Worm (Caenorhabditis elegans): ENCODE data around the gene F23B12.4.
A peak's percentile ranks its signal among the peaks of the same experiment; 100 is the strongest.

F23B12.4 gene

ce11 chrV:14421325-14421724, 19.6 kb upstream of the F23B12.4 start, which contains the start of gene dhs-22:
TSS of gene dhs-22 (minus strand) at chrV:14421440.
- no peak for TF ChIP-seq dox-1 (GFP tag; IDR thresholded peaks at IDR 0.05)
- TF ChIP-seq cebp-2 (GFP tag; IDR thresholded peaks at IDR 0.05): no peak
- TF ChIP-seq egl-18 (GFP tag; IDR thresholded peaks at IDR 0.05): no peak
- TF ChIP-seq rpc-1 (optimal IDR thresholded peaks at IDR 0.05): no peak
- no peak for TF ChIP-seq rpc-1 (tag; optimal IDR thresholded peaks at IDR 0.05)
- no peak for TF ChIP-seq hlh-12 (tag; optimal IDR thresholded peaks at IDR 0.05)
- TF ChIP-seq tbx-9 (tag; optimal IDR thresholded peaks at IDR 0.05; ENCODE audit: borderline replicate concordance): no peak
- TF ChIP-seq mes-4 (tag; optimal IDR thresholded peaks at IDR 0.05): no peak
- TF ChIP-seq ets-4 (GFP tag; optimal IDR thresholded peaks at IDR 0.05): no peak
- no peak for TF ChIP-seq hrde-1 (tag; optimal IDR thresholded peaks at IDR 0.05; ENCODE audit: borderline replicate concordance)
- no peak for TF ChIP-seq ceh-58 (GFP tag; IDR thresholded peaks at IDR 0.05)
- peak; percentile 57; the same call in 1 of the 2 replicates for TF ChIP-seq cebp-1 (GFP tag; IDR thresholded peaks at IDR 0.05)
- TF ChIP-seq cebp-1 (tag; optimal IDR thresholded peaks at IDR 0.05): peak; percentile 73
- TF ChIP-seq fkh-3 (tag; optimal IDR thresholded peaks at IDR 0.05): no peak
- TF ChIP-seq snpc-1.1 (tag; optimal IDR thresholded peaks at IDR 0.05; ENCODE audit: insufficient read depth): peak; percentile 4
- no peak for TF ChIP-seq K12H6.12 (tag; optimal IDR thresholded peaks at IDR 0.05)
- no peak for TF ChIP-seq F23B12.7 (tag; optimal IDR thresholded peaks at IDR 0.05; ENCODE audit: insufficient read depth)
- TF ChIP-seq F33H1.4 (GFP tag; IDR thresholded peaks at IDR 0.05): no peak
- no peak for TF ChIP-seq K11D2.4 (GFP tag; IDR thresholded peaks at IDR 0.05)
- 0 out of 2 replicates have a peak, but pooled peaks have one; percentile 17 for TF ChIP-seq hmg-1.2 (GFP tag; IDR thresholded peaks at IDR 0.05)
- no peak for TF ChIP-seq nhr-179 (tag; optimal IDR thresholded peaks at IDR 0.05)
- TF ChIP-seq ztf-6 (GFP tag; IDR thresholded peaks at IDR 0.05): no peak
- TF ChIP-seq xnd-1 (tag; optimal IDR thresholded peaks at IDR 0.05): no peak
- no peak for TF ChIP-seq let-526 (GFP tag; IDR thresholded peaks at IDR 0.05)
- no peak for TF ChIP-seq ztf-22 (GFP tag; optimal IDR thresholded peaks at IDR 0.05)
- no peak for TF ChIP-seq hlh-26 (GFP tag; conservative IDR thresholded peaks at IDR 0.05)
- no peak for TF ChIP-seq atf-7 (tag; optimal IDR thresholded peaks at IDR 0.05)
- peak; percentile 55 for TF ChIP-seq madf-6 (GFP tag; IDR thresholded peaks at IDR 0.05)
- no peak for TF ChIP-seq snpc-1.3 (tag; optimal IDR thresholded peaks at IDR 0.05; ENCODE audit: insufficient read depth)
- no peak for TF ChIP-seq lin-26 (GFP tag; IDR thresholded peaks at IDR 0.05)
- TF ChIP-seq mxl-1 (tag; optimal IDR thresholded peaks at IDR 0.05): no peak
- no peak for TF ChIP-seq F39B2.1 (GFP tag; IDR thresholded peaks at IDR 0.05)
- no peak for TF ChIP-seq die-1 (tag; optimal IDR thresholded peaks at IDR 0.05)
- TF ChIP-seq ama-1 (optimal IDR thresholded peaks at IDR 0.05): no peak
- TF ChIP-seq ama-1 (GFP tag; optimal IDR thresholded peaks at IDR 0.05): no peak
- no peak for TF ChIP-seq D2030.7 (GFP tag; IDR thresholded peaks at IDR 0.05)
- TF ChIP-seq nhr-80 (tag; optimal IDR thresholded peaks at IDR 0.05): no peak
- peak; percentile 1; the same call in 1 of the 2 replicates for TF ChIP-seq hsf-1 (GFP tag; IDR thresholded peaks at IDR 0.05)
- TF ChIP-seq athp-1 (tag; optimal IDR thresholded peaks at IDR 0.05): no peak
- TF ChIP-seq ceh-100 (GFP tag; IDR thresholded peaks at IDR 0.05): 0 out of 2 replicates have a peak, but pooled peaks have one; percentile 48
- no peak for TF ChIP-seq B0336.3 (GFP tag; IDR thresholded peaks at IDR 0.05)
- TF ChIP-seq attf-3 (GFP tag; conservative IDR thresholded peaks at IDR 0.05): no peak
- TF ChIP-seq mcd-1 (GFP tag; IDR thresholded peaks at IDR 0.05): no peak
- no peak for TF ChIP-seq let-607 (tag; optimal IDR thresholded peaks at IDR 0.05)
- no peak for TF ChIP-seq gei-17 (GFP tag; optimal IDR thresholded peaks at IDR 0.05)

All from whole organism, young adult.